Fruit fly (Drosophila melanogaster): ENCODE measurements around the gene CG2150.

CG2150 gene

DNA sequence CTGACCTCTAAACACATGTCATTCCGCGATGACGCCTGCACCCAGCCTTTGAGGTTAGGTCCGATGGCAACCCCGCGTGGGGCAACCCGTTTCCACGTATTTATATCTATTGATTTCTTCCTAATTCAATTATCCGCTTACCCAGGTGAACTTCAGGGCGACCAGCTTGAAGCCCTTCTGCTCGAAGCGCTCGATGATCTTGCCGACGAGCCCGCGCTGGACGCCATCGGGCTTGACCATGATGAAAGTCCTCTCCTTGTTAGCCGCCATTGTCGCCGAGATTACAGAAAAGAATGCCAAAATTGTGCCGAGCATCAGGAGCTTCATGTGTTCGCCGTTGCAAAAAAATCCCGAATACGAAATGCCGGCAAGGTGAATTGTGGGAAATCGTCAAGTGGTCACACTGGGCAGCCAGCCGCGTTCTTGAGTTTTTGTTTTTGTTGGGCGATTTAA, 18.9 kb downstream of the CG2150 start, which contains the start of gene awd (continued):
- TF ChIP-seq fkh (GFP tag; optimal IDR thresholded peaks at IDR 0.05) (no peak), CG10631 (GFP tag; optimal IDR thresholded peaks at IDR 0.05) (no peak), CG34406 (GFP tag; optimal IDR thresholded peaks at IDR 0.05) (no peak), ss (GFP tag; optimal IDR thresholded peaks at IDR 0.05) (peak; percentile 42 to 47), net (GFP tag; optimal IDR thresholded peaks at IDR 0.05) (peak; percentile 7), fd59A (GFP tag; optimal IDR thresholded peaks at IDR 0.05) (no peak), CG11762 (GFP tag; optimal IDR thresholded peaks at IDR 0.05; ENCODE audit: insufficient read depth) (no peak), CG8119 (GFP tag; IDR thresholded peaks at IDR 0.05) (peak; percentile 49; the same call in 2 of the 3 replicates), Lpt (GFP tag; optimal IDR thresholded peaks at IDR 0.05) (no peak), Ets96B (tag; optimal IDR thresholded peaks at IDR 0.05) (no peak), Met (GFP tag; optimal IDR thresholded peaks at IDR 0.05) (peak; percentile 6)

DNA sequence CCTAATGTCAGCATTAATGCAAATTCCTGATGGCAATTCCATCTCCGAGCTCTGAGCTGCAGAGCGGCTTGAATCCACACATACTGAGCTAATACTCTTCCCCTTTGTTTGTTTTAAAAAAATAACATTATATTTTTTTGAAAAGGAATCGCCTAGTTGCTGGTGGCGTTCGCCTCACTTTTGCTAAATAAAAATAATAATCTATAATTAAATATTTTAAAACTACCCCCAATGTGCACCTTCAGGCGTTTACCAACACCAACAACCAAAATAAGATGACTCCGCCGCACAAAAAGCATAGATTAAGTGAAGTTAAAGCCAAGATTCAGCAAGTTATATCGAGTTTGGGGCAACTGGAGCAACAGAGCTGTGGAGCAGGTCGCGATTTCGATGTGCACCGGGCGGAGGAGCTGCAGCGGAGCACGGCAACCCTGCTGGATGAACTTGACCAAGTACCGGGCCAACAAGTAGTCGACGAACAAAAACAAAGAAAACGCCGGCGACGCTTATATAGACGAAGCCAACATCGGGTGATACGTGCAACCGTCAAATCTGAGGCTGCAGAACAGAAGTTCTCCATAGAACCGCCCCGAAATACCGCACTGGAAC, 20.4 kb downstream of the CG2150 start, which contains the start of gene CG1896:
Gene CG1896 (plus strand): TSS at position 239 of the 609 bp plus-strand sequence.
- peak; percentile 58 for TF ChIP-seq CG8632 (GFP tag; optimal IDR thresholded peaks at IDR 0.05)
- TF ChIP-seq CG15336 (GFP tag; IDR thresholded peaks at IDR 0.05), result peak; percentile 60
- TF ChIP-seq Met (GFP tag; optimal IDR thresholded peaks at IDR 0.05), result peak; percentile 69
- peak; percentile 75 for TF ChIP-seq acj6 (GFP tag; optimal IDR thresholded peaks at IDR 0.05)
- TF ChIP-seq CG6808 (GFP tag; optimal IDR thresholded peaks at IDR 0.05), result no peak
- peak; percentile 65 for TF ChIP-seq Smox (GFP tag; optimal IDR thresholded peaks at IDR 0.05)
- TF ChIP-seq Sox102F (GFP tag; optimal IDR thresholded peaks at IDR 0.05), result no peak
- TF ChIP-seq Sox14 (GFP tag; optimal IDR thresholded peaks at IDR 0.05), result peak; percentile 73
- peak; percentile 19 for TF ChIP-seq dac (GFP tag; optimal IDR thresholded peaks at IDR 0.05)
- TF ChIP-seq Eip75B (GFP tag; optimal IDR thresholded peaks at IDR 0.05), result peak; percentile 51
- 0 out of 2 replicates have a peak, but pooled peaks have one; percentile 26 for TF ChIP-seq CG11294 (GFP tag; IDR thresholded peaks at IDR 0.05)
- peak; percentile 50; the same call in 1 of the 3 replicates for TF ChIP-seq CG8119 (GFP tag; IDR thresholded peaks at IDR 0.05)
- TF ChIP-seq eg (GFP tag; IDR thresholded peaks at IDR 0.05), result peak; percentile 85
- TF ChIP-seq spab (GFP tag; optimal IDR thresholded peaks at IDR 0.05), result peak; percentile 11
- no peak for TF ChIP-seq Eip93F (GFP tag; optimal IDR thresholded peaks at IDR 0.05)
- TF ChIP-seq CG3919 (GFP tag; optimal IDR thresholded peaks at IDR 0.05), result peak; percentile 74
- TF ChIP-seq Eip78C (GFP tag), result peak; percentile 87
- TF ChIP-seq cyc (GFP tag; optimal IDR thresholded peaks at IDR 0.05), result peak; percentile 53
- TF ChIP-seq salr (GFP tag; optimal IDR thresholded peaks at IDR 0.05), result peak in 1 of 2 experiments; percentile 67
- TF ChIP-seq svp (GFP tag), result peak; percentile 60
- TF ChIP-seq CG6854 (GFP tag; optimal IDR thresholded peaks at IDR 0.05), result no peak
- peak; percentile 46 for TF ChIP-seq CG11762 (GFP tag; optimal IDR thresholded peaks at IDR 0.05; ENCODE audit: insufficient read depth)
- peak; percentile 74 for TF ChIP-seq CG34406 (GFP tag; optimal IDR thresholded peaks at IDR 0.05)
- no peak for TF ChIP-seq CG4318 (GFP tag; optimal IDR thresholded peaks at IDR 0.05)
- peak; percentile 40 for TF ChIP-seq CG3032 (tag; optimal IDR thresholded peaks at IDR 0.05)
- peak; percentile 49 for TF ChIP-seq Gug (GFP tag; IDR thresholded peaks at IDR 0.05)
- TF ChIP-seq fd85E (GFP tag; optimal IDR thresholded peaks at IDR 0.05), result no peak
- peak; percentile 31 for TF ChIP-seq Sox15 (GFP tag; optimal IDR thresholded peaks at IDR 0.05)
- peak; percentile 57 for TF ChIP-seq CG10669 (GFP tag; optimal IDR thresholded peaks at IDR 0.05)
- no peak for TF ChIP-seq CG6276 (GFP tag; optimal IDR thresholded peaks at IDR 0.05)
- peak; percentile 73 for TF ChIP-seq pdm3 (GFP tag; optimal IDR thresholded peaks at IDR 0.05)
- no peak for TF ChIP-seq vri (GFP tag; optimal IDR thresholded peaks at IDR 0.05)
- no peak for TF ChIP-seq CG9139 (GFP tag; optimal IDR thresholded peaks at IDR 0.05)
- TF ChIP-seq CG1621 (tag; optimal IDR thresholded peaks at IDR 0.05), result peak; percentile 43
- TF ChIP-seq esn (GFP tag; optimal IDR thresholded peaks at IDR 0.05), result peak; percentile 80
- TF ChIP-seq fd59A (GFP tag; optimal IDR thresholded peaks at IDR 0.05), result no peak
- no peak for TF ChIP-seq CG11902 (GFP tag; optimal IDR thresholded peaks at IDR 0.05)
- peak; percentile 32 for TF ChIP-seq CG7368 (GFP tag; optimal IDR thresholded peaks at IDR 0.05)
- peak; percentile 76 for TF ChIP-seq OdsH (GFP tag; optimal IDR thresholded peaks at IDR 0.05)
- TF ChIP-seq Ets96B (tag; optimal IDR thresholded peaks at IDR 0.05), result peak; percentile 51
- no peak for TF ChIP-seq Blimp-1 (GFP tag; optimal IDR thresholded peaks at IDR 0.05)
- TF ChIP-seq Hr39 (GFP tag; optimal IDR thresholded peaks at IDR 0.05), result peak; percentile 55
- peak; percentile 73 for TF ChIP-seq net (GFP tag; optimal IDR thresholded peaks at IDR 0.05)
- no peak for TF ChIP-seq fkh (GFP tag; optimal IDR thresholded peaks at IDR 0.05)

Data from whole organism, prepupa.